ENCODE assay signal across 1 fruit fly cellular context in the genomic region with DNA sequence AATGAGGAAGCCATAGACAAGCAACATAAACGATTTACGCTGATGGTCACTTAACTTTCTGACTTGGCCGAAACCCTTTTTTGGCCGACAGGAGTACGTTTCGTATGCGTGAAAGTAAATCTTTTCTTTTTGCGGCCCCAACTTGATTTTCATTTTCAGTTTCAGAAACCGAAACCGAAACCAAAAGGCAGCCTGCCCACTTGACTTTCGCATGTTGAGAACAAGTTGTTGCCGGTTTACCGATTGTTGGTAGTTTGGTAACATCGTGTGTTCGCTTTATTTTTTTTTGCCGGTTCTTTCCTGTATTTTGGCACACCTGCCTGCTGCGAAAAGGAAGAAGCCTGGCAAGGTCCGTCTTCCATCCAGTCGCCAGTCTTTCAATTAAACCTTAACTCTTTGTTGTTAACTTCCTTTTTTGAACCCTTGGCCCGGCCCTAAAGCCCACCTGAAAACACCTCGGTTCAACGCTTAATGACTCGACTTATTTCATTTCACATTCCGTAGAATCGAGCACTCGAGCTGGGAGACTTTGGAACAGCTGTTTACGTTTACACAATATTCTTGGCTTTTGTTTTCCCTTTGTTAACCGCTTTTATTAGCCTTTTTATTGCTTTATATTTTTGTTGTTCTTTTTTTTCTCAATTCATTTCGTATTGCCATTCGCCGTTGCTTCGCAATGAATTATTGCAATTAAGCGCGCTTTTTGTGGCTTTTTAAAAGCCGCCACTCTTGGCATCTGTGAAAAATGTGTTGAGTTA.
TF ChIP-seq lines count a peak whose summit lies in the region.

No protein-coding gene starts in this region.

TF ChIP-seq in whole organism, wandering third instar larva, 38 proteins besides CTCF, POLR2A, EP300 and RAD21 (continued from another document):
- TF ChIP-seq Hr83 (GFP tag; optimal IDR thresholded peaks at IDR 0.05; lab: Kevin White, UChicago; ENCODE audit: poor library complexity, severe bottlenecking) (no peak), lola (GFP tag; optimal IDR thresholded peaks at IDR 0.05; lab: Kevin White, UChicago) (no peak), dmrt93B (GFP tag; optimal IDR thresholded peaks at IDR 0.05; lab: Kevin White, UChicago) (no peak), sv (GFP tag; optimal IDR thresholded peaks at IDR 0.05; lab: Kevin White, UChicago) (no peak), Sp1 (GFP tag; optimal IDR thresholded peaks at IDR 0.05; lab: Kevin White, UChicago) (peak; percentile 44), Dif (GFP tag; optimal IDR thresholded peaks at IDR 0.05; lab: Kevin White, UChicago; ENCODE audit: partially characterized antibody) (no peak), jim (GFP tag; optimal IDR thresholded peaks at IDR 0.05; lab: Kevin White, UChicago) (no peak), usp (GFP tag; optimal IDR thresholded peaks at IDR 0.05; lab: Kevin White, UChicago) (no peak), Hr78 (GFP tag; optimal IDR thresholded peaks at IDR 0.05; lab: Kevin White, UChicago) (no peak), foxo (GFP tag; optimal IDR thresholded peaks at IDR 0.05; lab: Kevin White, UChicago) (no peak), fru (GFP tag; optimal IDR thresholded peaks at IDR 0.05; lab: Kevin White, UChicago) (peak; percentile 40), woc (GFP tag; optimal IDR thresholded peaks at IDR 0.05; lab: Kevin White, UChicago) (no peak)
